Worm (Caenorhabditis elegans) whole organism, L4 larva: Measurements from ENCODE around the gene F58A4.1.

ENCODE experiments used
- D1046.2 ChIP-seq: fragments of 200-800 bp; sonication (Bioruptor generic); IDR thresholded peaks from 2 replicates; pipeline ENCODE4 v1.3.6; 2022; ENCODE audit warnings: missing genetic modification characterization, missing compliant biosample characterization
- F37D6.2 ChIP-seq: sonication (generic microtip); optimal IDR thresholded peaks from 2 replicates; lab custom pipeline; 2016; ENCODE audit warnings: mild to moderate bottlenecking, missing genetic modification characterization, missing compliant biosample characterization
- F44E2.7 ChIP-seq: fragments of 200-800 bp; sonication (Bioruptor generic); IDR thresholded peaks from 2 replicates; pipeline ENCODE4 v2.1.2; 2022; ENCODE audit warnings: missing genetic modification characterization, missing compliant biosample characterization
- F49E8.2 ChIP-seq: sonication (generic microtip); optimal IDR thresholded peaks from 2 replicates; lab custom pipeline; 2016; ENCODE audit warnings: missing compliant biosample characterization, mild to moderate bottlenecking, missing genetic modification characterization, borderline replicate concordance
- T26A8.4 ChIP-seq: fragments of 200-800 bp; sonication (Bioruptor generic); IDR thresholded peaks from 2 replicates; pipeline ENCODE4 v1.3.6; 2022; ENCODE audit warnings: missing genetic modification characterization, missing compliant biosample characterization
- Y105C5A.15 ChIP-seq: fragments of 200-800 bp; sonication (Bioruptor generic); IDR thresholded peaks from 2 replicates; pipeline ENCODE4 v1.3.6; 2022; ENCODE audit warnings: missing genetic modification characterization, missing compliant biosample characterization
- Y48G9A.11 ChIP-seq: fragments of 200-800 bp; sonication (Bioruptor generic); IDR thresholded peaks from 2 replicates; pipeline ENCODE4 v1.3.6; 2022; ENCODE audit warnings: missing genetic modification reagents, missing genetic modification characterization, missing compliant biosample characterization
- Y5F2A.4 ChIP-seq: fragments of 200-800 bp; sonication (Bioruptor generic); optimal IDR thresholded peaks from 2 replicates; lab custom pipeline; 2018; ENCODE audit warnings: mild to moderate bottlenecking, missing genetic modification characterization, missing compliant biosample characterization
- aly-2 ChIP-seq: sonication (generic microtip); optimal IDR thresholded peaks from 2 replicates; lab custom pipeline; 2018; ENCODE audit warnings: missing biosample characterization, missing genetic modification characterization
- attf-4 ChIP-seq: sonication (generic microtip); optimal IDR thresholded peaks from 3 replicates; lab custom pipeline; 2017; ENCODE audit warnings: missing biosample characterization, missing genetic modification characterization
- ceh-20 ChIP-seq: fragments of 200-800 bp; sonication (Bioruptor generic); IDR thresholded peaks from 2 replicates; pipeline ENCODE4 v1.3.6; 2022; ENCODE audit warnings: missing genetic modification reagents, missing genetic modification characterization, missing compliant biosample characterization
- ceh-32 ChIP-seq: sonication (generic microtip); optimal IDR thresholded peaks from 2 replicates; lab custom pipeline; 2016; ENCODE audit warnings: mild to moderate bottlenecking, missing genetic modification characterization, missing compliant biosample characterization; ENCODE audit not compliant: poor library complexity
- ceh-62 ChIP-seq: sonication (generic microtip); optimal IDR thresholded peaks from 2 replicates; lab custom pipeline; 2017; ENCODE audit warnings: missing biosample characterization, missing genetic modification characterization
- ceh-82 ChIP-seq: sonication (generic microtip); optimal IDR thresholded peaks from 2 replicates; lab custom pipeline; 2017; ENCODE audit warnings: missing biosample characterization, missing genetic modification characterization
- ces-1 ChIP-seq: fragments of 150-350 bp; sonication (generic microtip); optimal IDR thresholded peaks from 4 replicates; lab custom pipeline; 2014; ENCODE audit warnings: missing biosample characterization, missing genetic modification reagents, missing genetic modification characterization
- daf-16 ChIP-seq, 3 experiments: sonication (generic microtip); optimal IDR thresholded peaks; 2 replicates each; lab custom pipeline; 2016 to 2017; ENCODE audit warnings: missing genetic modification characterization in 3 of 3, missing genetic modification reagents in 3 of 3, mild to moderate bottlenecking in 2 of 3, missing compliant biosample characterization in 2 of 3, missing biosample characterization in 1 of 3, moderate library complexity in 1 of 3
- dmd-6 ChIP-seq: fragments of 200-800 bp; sonication (Bioruptor generic); IDR thresholded peaks from 2 replicates; pipeline ENCODE4 v1.3.6; 2022; ENCODE audit warnings: missing genetic modification reagents, missing genetic modification characterization, missing compliant biosample characterization
- dpl-1 ChIP-seq: fragments of 150-350 bp; optimal IDR thresholded peaks from 2 replicates; lab custom pipeline; 2014; ENCODE audit warnings: missing biosample characterization, missing genetic modification reagents, missing genetic modification characterization
- egl-27 ChIP-seq: sonication (generic microtip); optimal IDR thresholded peaks from 3 replicates; lab custom pipeline; 2017; ENCODE audit warnings: missing biosample characterization, missing genetic modification reagents, missing genetic modification characterization
- egl-43 ChIP-seq: fragments of 200-800 bp; sonication (Bioruptor generic); IDR thresholded peaks from 2 replicates; pipeline ENCODE4 v1.3.6; 2022; ENCODE audit warnings: missing genetic modification reagents, missing genetic modification characterization, missing compliant biosample characterization
- fkh-10 ChIP-seq: fragments of 150-350 bp; optimal IDR thresholded peaks from 2 replicates; lab custom pipeline; 2014; ENCODE audit warnings: missing biosample characterization, missing genetic modification reagents, missing genetic modification characterization
- hlh-11 ChIP-seq: fragments of 200-800 bp; sonication (Bioruptor generic); optimal IDR thresholded peaks from 2 replicates; lab custom pipeline; 2018; ENCODE audit warnings: mild to moderate bottlenecking, missing genetic modification characterization, missing compliant biosample characterization
- jun-1 ChIP-seq: fragments of 150-350 bp; optimal IDR thresholded peaks from 2 replicates; lab custom pipeline; 2014; ENCODE audit warnings: missing biosample characterization, missing genetic modification reagents, missing genetic modification characterization
- lin-1 ChIP-seq: fragments of 200-800 bp; sonication (Bioruptor generic); IDR thresholded peaks from 2 replicates; pipeline ENCODE4 v1.3.6; 2022; ENCODE audit warnings: missing genetic modification reagents, missing genetic modification characterization, missing compliant biosample characterization
- lin-13 ChIP-seq: fragments of 150-350 bp; optimal IDR thresholded peaks from 2 replicates; lab custom pipeline; 2014; ENCODE audit warnings: missing biosample characterization, missing genetic modification reagents, missing genetic modification characterization
- lin-29 ChIP-seq: fragments of 200-800 bp; sonication (Bioruptor generic); IDR thresholded peaks from 2 replicates; pipeline ENCODE4 v1.3.6; 2022; ENCODE audit warnings: missing genetic modification reagents, missing genetic modification characterization, missing compliant biosample characterization
- lin-38 ChIP-seq: fragments of 200-800 bp; sonication (Bioruptor generic); IDR thresholded peaks from 2 replicates; pipeline ENCODE4 v1.3.6; 2022; ENCODE audit warnings: missing genetic modification reagents, missing genetic modification characterization, missing compliant biosample characterization
- lir-3 ChIP-seq: sonication (generic microtip); optimal IDR thresholded peaks from 2 replicates; lab custom pipeline; 2016; ENCODE audit warnings: mild to moderate bottlenecking, missing genetic modification characterization, missing compliant biosample characterization
- lsy-2 ChIP-seq, 2 experiments: fragments of 150-350 bp in 1 of 2; sonication (generic microtip) in 1 of 2; optimal IDR thresholded peaks; 2 replicates each; lab custom pipeline; 2014 to 2017; ENCODE audit warnings: missing biosample characterization in 2 of 2, missing genetic modification characterization in 2 of 2
- madf-9 ChIP-seq: fragments of 200-800 bp; sonication (Bioruptor generic); conservative IDR thresholded peaks from 2 replicates; pipeline ENCODE4 v1.3.6; 2022; ENCODE audit warnings: missing genetic modification reagents, missing genetic modification characterization, missing compliant biosample characterization
- mdl-1 ChIP-seq, 2 experiments: fragments of 150-350 bp in 1 of 2; sonication (generic microtip) in 1 of 2; optimal IDR thresholded peaks; 2 replicates each; lab custom pipeline; 2014 to 2017; ENCODE audit warnings: missing biosample characterization in 2 of 2, missing genetic modification characterization in 2 of 2
- mep-1 ChIP-seq: fragments of 150-350 bp; sonication (generic microtip); optimal IDR thresholded peaks from 3 replicates; lab custom pipeline; 2014; ENCODE audit warnings: missing biosample characterization, missing genetic modification characterization
- mxl-3 ChIP-seq: fragments of 200-800 bp; sonication (Bioruptor generic); optimal IDR thresholded peaks from 2 replicates; lab custom pipeline; 2018; ENCODE audit warnings: mild to moderate bottlenecking, missing genetic modification characterization, missing compliant biosample characterization
- nhr-25 ChIP-seq: sonication (generic microtip); optimal IDR thresholded peaks from 2 replicates; lab custom pipeline; 2017; ENCODE audit warnings: missing genetic modification characterization, mild to moderate bottlenecking, missing compliant biosample characterization, antibody characterized with exemption, moderate library complexity, borderline replicate concordance; ENCODE audit not compliant: insufficient read depth
- nhr-28 ChIP-seq: fragments of 150-350 bp; optimal IDR thresholded peaks from 2 replicates; lab custom pipeline; 2014; ENCODE audit warnings: missing biosample characterization, missing genetic modification characterization
- nhr-42 ChIP-seq: fragments of 200-800 bp; sonication (Bioruptor generic); IDR thresholded peaks from 2 replicates; pipeline ENCODE4 v1.3.6; 2022; ENCODE audit warnings: missing genetic modification characterization, missing compliant biosample characterization
- nhr-6 ChIP-seq: fragments of 150-350 bp; optimal IDR thresholded peaks from 2 replicates; lab custom pipeline; 2014; ENCODE audit warnings: missing biosample characterization, missing genetic modification characterization
- pha-4 ChIP-seq, 2 experiments: fragments of 150-350 bp in 1 of 2; fragments of 200-800 bp in 1 of 2; sonication (Bioruptor generic) in 1 of 2; IDR thresholded peaks in 1 of 2; optimal IDR thresholded peaks in 1 of 2; 2 replicates each; pipeline versions ENCODE4 v1.3.6 to Lab custom; 2014 to 2022; ENCODE audit warnings: missing genetic modification characterization in 2 of 2, missing genetic modification reagents in 2 of 2, missing biosample characterization in 1 of 2, missing compliant biosample characterization in 1 of 2
- rbr-2 ChIP-seq: sonication (generic microtip); optimal IDR thresholded peaks from 2 replicates; lab custom pipeline; 2016; ENCODE audit warnings: missing genotype, missing genetic modification characterization, missing compliant biosample characterization
- saeg-2 ChIP-seq: fragments of 200-800 bp; sonication (Bioruptor generic); IDR thresholded peaks from 2 replicates; pipeline ENCODE4 v1.3.6; 2022; ENCODE audit warnings: missing genetic modification reagents, missing genetic modification characterization, missing compliant biosample characterization
- sdz-12 ChIP-seq: fragments of 200-800 bp; sonication (Bioruptor generic); optimal IDR thresholded peaks from 2 replicates; lab custom pipeline; 2018; ENCODE audit warnings: mild to moderate bottlenecking, missing genetic modification characterization, missing compliant biosample characterization
- snpc-4 ChIP-seq: fragments of 150-350 bp; optimal IDR thresholded peaks from 2 replicates; lab custom pipeline; 2014; ENCODE audit warnings: missing biosample characterization, missing genetic modification characterization
- spr-3 ChIP-seq: fragments of 200-800 bp; sonication (Bioruptor generic); optimal IDR thresholded peaks from 2 replicates; lab custom pipeline; 2018; ENCODE audit warnings: mild to moderate bottlenecking, missing genetic modification characterization, missing compliant biosample characterization
- tag-97 ChIP-seq: fragments of 200-800 bp; sonication (Bioruptor generic); IDR thresholded peaks from 2 replicates; pipeline ENCODE4 v1.3.6; 2022; ENCODE audit warnings: missing genetic modification characterization, missing compliant biosample characterization
- tra-1 ChIP-seq: fragments of 200-800 bp; sonication (Bioruptor generic); IDR thresholded peaks from 2 replicates; pipeline ENCODE4 v1.3.6; 2022; ENCODE audit warnings: missing genetic modification reagents, missing genetic modification characterization, missing compliant biosample characterization
- zag-1 ChIP-seq: fragments of 150-350 bp; optimal IDR thresholded peaks from 2 replicates; lab custom pipeline; 2014; ENCODE audit warnings: missing biosample characterization, missing genetic modification characterization
- zfp-2 ChIP-seq: sonication (generic microtip); optimal IDR thresholded peaks from 2 replicates; lab custom pipeline; 2016; ENCODE audit warnings: mild to moderate bottlenecking, missing genetic modification characterization, missing compliant biosample characterization
- zfp-3 ChIP-seq: fragments of 200-800 bp; sonication (Bioruptor generic); conservative IDR thresholded peaks from 2 replicates; pipeline ENCODE4 v1.3.6; 2022; ENCODE audit warnings: missing genetic modification reagents, missing genetic modification characterization, missing compliant biosample characterization
- zip-11 ChIP-seq: fragments of 200-800 bp; sonication (Bioruptor generic); IDR thresholded peaks from 2 replicates; pipeline ENCODE4 v1.3.6; 2022; ENCODE audit warnings: missing genetic modification characterization, missing compliant biosample characterization
- zip-2 ChIP-seq: fragments of 150-350 bp; optimal IDR thresholded peaks from 2 replicates; lab custom pipeline; 2014; ENCODE audit warnings: missing biosample characterization, missing genetic modification characterization

Gene F58A4.1

ce11 chrIII:9629855-9630254 is 31.6 kb downstream of the F58A4.1 start, which contains the start of gene rpac-19 (continued):
- peak in 1 of 2 experiments; percentile 84 for TF ChIP-seq lsy-2 (tag; optimal IDR thresholded peaks at IDR 0.05; lab: Kevin White, UChicago)
- TF ChIP-seq hlh-11 (tag; lab: Kevin White, UChicago) = no peak
- TF ChIP-seq Y5F2A.4 (GFP tag; lab: Kevin White, UChicago) = no peak
- TF ChIP-seq egl-27 = no peak
- 0 out of 2 replicates have a peak, but pooled peaks have one; percentile 29 for TF ChIP-seq ceh-20 (GFP tag; lab: Robert Waterston, UW)
- 0 out of 2 replicates have a peak, but pooled peaks have one; percentile 8 for TF ChIP-seq saeg-2 (GFP tag; lab: Robert Waterston, UW)
- no peak for TF ChIP-seq attf-4
- TF ChIP-seq tra-1 (GFP tag; lab: Robert Waterston, UW) = no peak
- TF ChIP-seq mxl-3 = no peak
- peak; percentile 85 for TF ChIP-seq lin-38 (GFP tag; lab: Robert Waterston, UW)
- peak; percentile 73; the same call in 1 of the 2 replicates for TF ChIP-seq zfp-3 (GFP tag; lab: Robert Waterston, UW)
- TF ChIP-seq nhr-42 (GFP tag; lab: Robert Waterston, UW) = peak; percentile 38; the same call in 1 of the 2 replicates
- peak; percentile 31; the same call in 1 of the 2 replicates for TF ChIP-seq lin-1
- TF ChIP-seq zfp-2 (tag; lab: Kevin White, UChicago) = peak; percentile 37
- TF ChIP-seq tag-97 (GFP tag; lab: Robert Waterston, UW) = no peak
- TF ChIP-seq sdz-12 = peak; percentile 64
- no peak for TF ChIP-seq fkh-10 (GFP tag; lab: Kevin White, UChicago)
- TF ChIP-seq lir-3 (tag; lab: Kevin White, UChicago) = no peak
- peak; percentile 82 for TF ChIP-seq T26A8.4 (GFP tag; lab: Robert Waterston, UW)
- TF ChIP-seq F44E2.7 = no peak
- TF ChIP-seq ceh-82 = no peak
- TF ChIP-seq daf-16 (GFP tag; optimal IDR thresholded peaks at IDR 0.05; lab: Kevin White, UChicago) = peak; percentile 9 to 56
- TF ChIP-seq daf-16 (tag; optimal IDR thresholded peaks at IDR 0.05; lab: Kevin White, UChicago) = peak; percentile 97
- TF ChIP-seq dmd-6 (GFP tag; lab: Robert Waterston, UW) = peak; percentile 60
- 0 out of 2 replicates have a peak, but pooled peaks have one; percentile 56 for TF ChIP-seq Y105C5A.15 (GFP tag; lab: Robert Waterston, UW)
- peak; percentile 75 for TF ChIP-seq mep-1
- TF ChIP-seq D1046.2 (GFP tag; lab: Robert Waterston, UW) = no peak
- TF ChIP-seq zip-2 = peak; percentile 54
- peak; percentile 81 for TF ChIP-seq nhr-6 (tag; lab: Kevin White, UChicago)
- peak; percentile 27 for TF ChIP-seq jun-1 (tag; lab: Kevin White, UChicago)
- TF ChIP-seq lin-29 (GFP tag; lab: Robert Waterston, UW) = 0 out of 2 replicates have a peak, but pooled peaks have one; percentile 65
- peak; percentile 81 for TF ChIP-seq pha-4 (GFP tag; IDR thresholded peaks at IDR 0.05; lab: Robert Waterston, UW)
- TF ChIP-seq pha-4 (tag; optimal IDR thresholded peaks at IDR 0.05; lab: Kevin White, UChicago) = no peak
- TF ChIP-seq snpc-4 = no peak
- TF ChIP-seq zag-1 = no peak
- peak; percentile 47 for TF ChIP-seq lin-13 (GFP tag; lab: Kevin White, UChicago)
- no peak for TF ChIP-seq zip-11 (GFP tag; lab: Robert Waterston, UW)
- no peak for TF ChIP-seq madf-9
- TF ChIP-seq rbr-2 = peak; percentile 46
- no peak for TF ChIP-seq spr-3 (GFP tag; lab: Kevin White, UChicago)
- TF ChIP-seq egl-43 (GFP tag; lab: Robert Waterston, UW) = 0 out of 2 replicates have a peak, but pooled peaks have one; percentile 43
- TF ChIP-seq dpl-1 (GFP tag; lab: Kevin White, UChicago) = peak; percentile 71
- TF ChIP-seq F37D6.2 (tag; lab: Kevin White, UChicago) = peak; percentile 14
- no peak for TF ChIP-seq aly-2 (tag; lab: Kevin White, UChicago)
- TF ChIP-seq ceh-32 (tag; lab: Kevin White, UChicago) = no peak
- 0 out of 2 replicates have a peak, but pooled peaks have one; percentile 24 for TF ChIP-seq Y48G9A.11 (GFP tag; lab: Robert Waterston, UW)
- peak in 1 of 2 experiments; percentile 33 for TF ChIP-seq mdl-1 (tag; optimal IDR thresholded peaks at IDR 0.05; lab: Kevin White, UChicago)
- no peak for TF ChIP-seq ceh-62
- TF ChIP-seq ces-1 (GFP tag; lab: Kevin White, UChicago) = no peak
- peak; percentile 20 for TF ChIP-seq nhr-28 (tag; lab: Kevin White, UChicago)
- TF ChIP-seq nhr-25 = no peak
- peak; percentile 70 for TF ChIP-seq F49E8.2 (tag; lab: Kevin White, UChicago)
